Worm (Caenorhabditis elegans) whole organism, L4/young adult: ENCODE data around the gene srx-102.

Experiments used
- W03F9.2 ChIP-seq: fragments of 150-350 bp; optimal IDR thresholded peaks from 2 replicates; lab custom pipeline; 2014; ENCODE audit warnings: missing biosample characterization, missing genetic modification characterization
- dao-5 ChIP-seq: sonication (generic microtip); optimal IDR thresholded peaks from 2 replicates; lab custom pipeline; 2016; ENCODE audit warnings: missing genotype, missing genetic modification characterization, moderate library complexity, missing compliant biosample characterization
- him-1 ChIP-seq: sonication (generic microtip); optimal IDR thresholded peaks from 2 replicates; lab custom pipeline; 2016; ENCODE audit warnings: missing genotype, missing genetic modification reagents, missing genetic modification characterization, missing compliant biosample characterization

DNA sequence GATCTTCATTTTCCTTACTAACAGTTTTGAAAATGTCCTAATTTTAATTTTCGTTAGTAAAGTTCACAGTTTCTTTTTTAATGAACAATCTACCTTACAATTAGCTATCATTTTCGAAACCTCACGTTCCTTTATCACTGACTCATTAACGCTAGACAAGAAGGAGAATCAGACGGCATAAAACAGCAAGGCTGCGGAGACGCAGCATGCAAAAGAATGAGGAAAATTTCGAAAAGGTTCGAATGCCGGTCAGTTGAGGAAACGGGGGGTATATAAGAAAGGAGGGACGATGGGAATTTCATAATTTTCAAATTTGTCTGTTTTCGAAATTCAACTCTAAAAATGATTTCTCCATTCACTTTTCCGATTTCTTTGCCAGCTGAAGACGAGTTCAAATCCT lies 32.6 kb downstream of the srx-102 start, which contains the start of gene F19B10.13:
- TF ChIP-seq dao-5 (tag; lab: Kevin White, UChicago) (no peak), him-1 (tag; lab: Kevin White, UChicago) (no peak), W03F9.2 (no peak)
